Worm (Caenorhabditis elegans): ENCODE data around the gene mbf-1.

DNA sequence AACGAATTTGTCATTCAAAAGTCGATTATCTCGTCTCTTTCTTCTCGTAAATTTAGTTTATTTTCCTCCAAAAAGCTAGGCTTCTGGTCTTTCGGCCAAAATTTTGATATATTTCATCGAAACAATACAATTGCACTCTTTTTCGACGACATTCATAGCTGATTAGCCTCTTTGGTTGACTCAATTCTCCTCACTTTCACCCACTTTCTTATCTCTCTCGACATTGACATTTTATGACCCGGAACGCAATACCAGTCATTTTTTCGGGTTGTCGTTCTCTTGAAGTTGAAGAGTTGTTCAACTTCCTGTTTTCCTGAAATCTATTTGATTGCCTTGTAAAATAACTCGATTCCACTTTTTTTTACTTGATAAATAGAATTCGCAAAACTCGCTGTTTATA is 45.6 kb downstream of the mbf-1 start:
- no peak for TF ChIP-seq him-1 (tag; optimal IDR thresholded peaks at IDR 0.05)
- no peak for TF ChIP-seq W03F9.2 (tag; optimal IDR thresholded peaks at IDR 0.05)
- TF ChIP-seq dao-5 (tag; optimal IDR thresholded peaks at IDR 0.05) = no peak
